Fruit fly (Drosophila melanogaster) whole organism, prepupa: ENCODE results near the gene CG15602.

Source experiments
- CG10631 ChIP-seq: fragments of 200-800 bp; sonication (Bioruptor generic); optimal IDR thresholded peaks from 2 replicates; lab custom pipeline; 2016; ENCODE audit warnings: missing biosample characterization, missing genetic modification characterization
- CG11294 ChIP-seq: fragments of 200-800 bp; sonication (Bioruptor generic); IDR thresholded peaks from 2 replicates; pipeline ENCODE4 v1.3.6; 2022; ENCODE audit warnings: missing biosample characterization, missing genetic modification characterization
- CG11762 ChIP-seq: fragments of 200-800 bp; sonication (Bioruptor generic); optimal IDR thresholded peaks from 3 replicates; lab custom pipeline; 2016; ENCODE audit warnings: missing biosample characterization, missing genetic modification characterization; ENCODE audit not compliant: insufficient read depth
- CG15336 ChIP-seq: fragments of 200-800 bp; sonication (Bioruptor generic); IDR thresholded peaks from 2 replicates; pipeline ENCODE4 v1.3.6; 2022; ENCODE audit warnings: missing biosample characterization, missing genetic modification characterization
- CG1621 ChIP-seq: fragments of 200-800 bp; sonication (Bioruptor generic); optimal IDR thresholded peaks from 3 replicates; lab custom pipeline; 2018; ENCODE audit warnings: missing biosample characterization, mild to moderate bottlenecking, missing genetic modification characterization
- CG32006 ChIP-seq: fragments of 200-800 bp; sonication (Bioruptor generic); optimal IDR thresholded peaks from 3 replicates; lab custom pipeline; 2017; ENCODE audit warnings: missing biosample characterization, mild to moderate bottlenecking, missing genetic modification characterization
- CG3919 ChIP-seq: fragments of 200-800 bp; sonication (Bioruptor generic); optimal IDR thresholded peaks from 3 replicates; lab custom pipeline; 2016; ENCODE audit warnings: missing biosample characterization, missing genetic modification characterization
- CG6276 ChIP-seq: fragments of 200-800 bp; sonication (Bioruptor generic); optimal IDR thresholded peaks from 2 replicates; lab custom pipeline; 2017; ENCODE audit warnings: missing biosample characterization, mild to moderate bottlenecking, missing genetic modification characterization
- CG6792 ChIP-seq: fragments of 200-800 bp; sonication (Bioruptor generic); optimal IDR thresholded peaks from 3 replicates; lab custom pipeline; 2016; ENCODE audit warnings: missing biosample characterization, missing genetic modification characterization
- CG6808 ChIP-seq: fragments of 200-800 bp; sonication (Bioruptor generic); optimal IDR thresholded peaks from 3 replicates; lab custom pipeline; 2017; ENCODE audit warnings: missing biosample characterization, missing genetic modification characterization, mild to moderate bottlenecking, moderate library complexity, missing genetic modification reagents
- CG8119 ChIP-seq: fragments of 200-800 bp; sonication (Bioruptor generic); IDR thresholded peaks from 3 replicates; pipeline ENCODE4 v1.3.6; 2022; ENCODE audit warnings: missing biosample characterization, missing genetic modification characterization
- CG8632 ChIP-seq: fragments of 200-800 bp; sonication (Bioruptor generic); optimal IDR thresholded peaks from 3 replicates; lab custom pipeline; 2016; ENCODE audit warnings: missing biosample characterization, missing genetic modification characterization
- CG9139 ChIP-seq: fragments of 200-800 bp; sonication (Bioruptor generic); optimal IDR thresholded peaks from 3 replicates; lab custom pipeline; 2017; ENCODE audit warnings: missing biosample characterization, mild to moderate bottlenecking, missing genetic modification characterization
- Eip75B ChIP-seq: fragments of 200-800 bp; sonication (Bioruptor generic); optimal IDR thresholded peaks from 3 replicates; lab custom pipeline; 2016; ENCODE audit warnings: missing biosample characterization, missing genetic modification characterization
- Eip78C ChIP-seq: fragments of 200-800 bp; sonication (Bioruptor generic); peaks from one replicate; lab custom pipeline; 2016; ENCODE audit warnings: missing biosample characterization, missing genetic modification characterization
- Ets21C ChIP-seq: fragments of 200-800 bp; sonication (Bioruptor generic); optimal IDR thresholded peaks from 3 replicates; lab custom pipeline; 2016; ENCODE audit warnings: missing biosample characterization, missing genetic modification characterization
- Gug ChIP-seq: fragments of 200-800 bp; sonication (Bioruptor generic); IDR thresholded peaks from 2 replicates; pipeline ENCODE4 v1.3.6; 2022; ENCODE audit warnings: missing biosample characterization, missing genetic modification characterization
- Hr38 ChIP-seq: sonication (Bioruptor generic); optimal IDR thresholded peaks from 2 replicates; lab custom pipeline; 2016; ENCODE audit warnings: missing biosample characterization, missing genetic modification characterization
- Hr4 ChIP-seq: fragments of 200-800 bp; sonication (Bioruptor generic); optimal IDR thresholded peaks from 3 replicates; lab custom pipeline; 2016; ENCODE audit warnings: missing biosample characterization, missing genetic modification characterization
- Lpt ChIP-seq: fragments of 200-800 bp; sonication (Bioruptor generic); optimal IDR thresholded peaks from 3 replicates; lab custom pipeline; 2016; ENCODE audit warnings: missing biosample characterization, missing genetic modification characterization
- Met ChIP-seq: fragments of 200-800 bp; sonication (Bioruptor generic); optimal IDR thresholded peaks from 3 replicates; lab custom pipeline; 2016; ENCODE audit warnings: missing biosample characterization, missing genetic modification characterization
- Sox102F ChIP-seq: fragments of 200-800 bp; sonication (Bioruptor generic); optimal IDR thresholded peaks from 2 replicates; lab custom pipeline; 2016; ENCODE audit warnings: missing biosample characterization, mild to moderate bottlenecking, missing genetic modification characterization
- Sox14 ChIP-seq: fragments of 200-800 bp; sonication (Bioruptor generic); optimal IDR thresholded peaks from 3 replicates; lab custom pipeline; 2016; ENCODE audit warnings: missing biosample characterization, missing genetic modification characterization
- acj6 ChIP-seq: fragments of 200-800 bp; sonication (Bioruptor generic); optimal IDR thresholded peaks from 3 replicates; lab custom pipeline; 2016; ENCODE audit warnings: missing biosample characterization, missing genetic modification characterization
- cyc ChIP-seq: fragments of 200-800 bp; sonication (Bioruptor generic); optimal IDR thresholded peaks from 3 replicates; lab custom pipeline; 2016; ENCODE audit warnings: missing biosample characterization, missing genetic modification characterization
- dsx ChIP-seq: fragments of 200-800 bp; optimal IDR thresholded peaks from 3 replicates; lab custom pipeline; 2019; ENCODE audit warnings: missing biosample characterization, mild to moderate bottlenecking, missing genetic modification characterization, moderate library complexity; ENCODE audit not compliant: poor library complexity, severe bottlenecking
- eg ChIP-seq: fragments of 200-800 bp; sonication (Bioruptor generic); IDR thresholded peaks from 3 replicates; pipeline ENCODE4 v1.3.6; 2022; ENCODE audit warnings: missing biosample characterization, missing genetic modification characterization
- esn ChIP-seq: fragments of 200-800 bp; sonication (Bioruptor generic); optimal IDR thresholded peaks from 2 replicates; lab custom pipeline; 2016; ENCODE audit warnings: missing biosample characterization, mild to moderate bottlenecking, missing genetic modification characterization, moderate library complexity
- fd85E ChIP-seq: fragments of 200-800 bp; sonication (Bioruptor generic); optimal IDR thresholded peaks from 3 replicates; lab custom pipeline; 2016; ENCODE audit warnings: missing biosample characterization, missing genetic modification characterization
- fkh ChIP-seq: fragments of 200-800 bp; sonication (Bioruptor generic); optimal IDR thresholded peaks from 3 replicates; lab custom pipeline; 2017; ENCODE audit warnings: missing biosample characterization, mild to moderate bottlenecking, missing genetic modification characterization, moderate library complexity
- lz ChIP-seq: fragments of 200-800 bp; sonication (Bioruptor generic); optimal IDR thresholded peaks from 3 replicates; lab custom pipeline; 2016; ENCODE audit warnings: missing biosample characterization, missing genetic modification characterization
- pdm3 ChIP-seq: fragments of 200-800 bp; sonication (Bioruptor generic); optimal IDR thresholded peaks from 3 replicates; lab custom pipeline; 2016; ENCODE audit warnings: missing biosample characterization, missing genetic modification characterization
- spab ChIP-seq: fragments of 200-800 bp; sonication (Bioruptor generic); optimal IDR thresholded peaks from 2 replicates; lab custom pipeline; 2017; ENCODE audit warnings: missing biosample characterization, mild to moderate bottlenecking, missing genetic modification characterization, missing genetic modification reagents
- ss ChIP-seq, 2 experiments: fragments of 200-800 bp; sonication (Bioruptor generic); optimal IDR thresholded peaks; 2 replicates in 1 of 2; 3 replicates in 1 of 2; lab custom pipeline; 2017 to 2018; ENCODE audit warnings: mild to moderate bottlenecking in 2 of 2, missing biosample characterization in 2 of 2, missing genetic modification characterization in 2 of 2, moderate library complexity in 1 of 2
- svp ChIP-seq: fragments of 200-800 bp; sonication (Bioruptor generic); peaks from one replicate; lab custom pipeline; 2016; ENCODE audit warnings: missing biosample characterization, missing genetic modification characterization
- vri ChIP-seq: fragments of 200-800 bp; sonication (Bioruptor generic); optimal IDR thresholded peaks from 3 replicates; lab custom pipeline; 2016; ENCODE audit warnings: missing biosample characterization, mild to moderate bottlenecking, missing genetic modification characterization

The CG15602 gene

dm6 chrX:15844139-15844538, 44.9 kb downstream of the CG15602 start, which contains the start of the genes ArgRS and CG8578 (continued):
- no peak for TF ChIP-seq Hr38 (GFP tag; lab: Kevin White, UChicago)
- TF ChIP-seq spab (GFP tag; lab: Kevin White, UChicago), result no peak
- TF ChIP-seq CG9139, result no peak
- no peak for TF ChIP-seq CG8119 (GFP tag; lab: Robert Waterston, UW)
- no peak for TF ChIP-seq Lpt (GFP tag; lab: Kevin White, UChicago)
- peak; percentile 80 for TF ChIP-seq Eip75B
- TF ChIP-seq fkh, result no peak
- TF ChIP-seq Gug, result peak; percentile 78
- TF ChIP-seq dsx (GFP tag; lab: Kevin White, UChicago), result no peak
- TF ChIP-seq ss (GFP tag; optimal IDR thresholded peaks at IDR 0.05; lab: Kevin White, UChicago), result peak in 1 of 2 experiments; percentile 67
- peak; percentile 29; the same call in 1 of the 2 replicates for TF ChIP-seq CG15336
- TF ChIP-seq CG6276 (GFP tag; lab: Kevin White, UChicago), result no peak
- TF ChIP-seq Sox102F (GFP tag; lab: Kevin White, UChicago), result no peak
- TF ChIP-seq CG11294 (GFP tag; lab: Robert Waterston, UW), result 0 out of 2 replicates have a peak, but pooled peaks have one; percentile 33
- peak; percentile 43 for TF ChIP-seq esn (GFP tag; lab: Kevin White, UChicago)
- TF ChIP-seq CG6808 (GFP tag; lab: Kevin White, UChicago), result no peak
- TF ChIP-seq CG3919 (GFP tag; lab: Kevin White, UChicago), result no peak
- TF ChIP-seq CG32006 (GFP tag; lab: Kevin White, UChicago), result no peak
- TF ChIP-seq vri (GFP tag; lab: Kevin White, UChicago), result no peak
- peak; percentile 36 for TF ChIP-seq cyc (GFP tag; lab: Kevin White, UChicago)
- TF ChIP-seq Met, result peak; percentile 39
- TF ChIP-seq Sox14 (GFP tag; lab: Kevin White, UChicago), result peak; percentile 62
- peak; percentile 58 for TF ChIP-seq CG10631 (GFP tag; lab: Kevin White, UChicago)
- no peak for TF ChIP-seq pdm3 (GFP tag; lab: Kevin White, UChicago)
- peak; percentile 29 for TF ChIP-seq CG11762
- TF ChIP-seq CG1621 (tag; lab: Kevin White, UChicago), result no peak
- no peak for TF ChIP-seq fd85E (GFP tag; lab: Kevin White, UChicago)
- TF ChIP-seq lz (GFP tag; lab: Kevin White, UChicago), result peak; percentile 74
- TF ChIP-seq Ets21C (GFP tag; lab: Kevin White, UChicago), result peak; percentile 44
- peak; percentile 72 for TF ChIP-seq Hr4 (GFP tag; lab: Kevin White, UChicago)
- TF ChIP-seq CG8632 (GFP tag; lab: Kevin White, UChicago), result no peak
- peak; percentile 28 for TF ChIP-seq acj6 (GFP tag; lab: Kevin White, UChicago)

DNA sequence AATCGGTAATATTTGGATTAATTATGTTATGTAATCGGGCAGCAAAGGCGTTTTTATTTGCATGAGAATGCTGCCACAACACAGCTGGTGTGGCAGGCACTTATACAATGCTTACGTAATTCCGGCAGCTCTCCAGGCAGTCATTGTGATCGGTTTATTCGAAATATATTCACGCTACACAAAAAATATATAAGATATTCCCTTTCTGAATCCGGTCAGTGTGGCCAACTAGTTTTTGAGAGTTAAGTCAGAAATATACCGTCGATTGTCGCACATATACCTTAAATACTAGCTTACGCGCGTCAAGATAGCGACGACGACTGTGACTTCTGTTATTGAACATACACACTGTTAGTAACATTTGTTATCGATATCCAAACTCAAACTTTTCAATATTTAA, 49.8 kb downstream of the CG15602 start, which contains the start of gene sun:
sun (minus strand) TSS at position 238 of the 400 bp plus-strand sequence.
- peak; percentile 77 for TF ChIP-seq vri (GFP tag; lab: Kevin White, UChicago)
- TF ChIP-seq eg (GFP tag; lab: Robert Waterston, UW), result no peak
- no peak for TF ChIP-seq CG6792 (GFP tag; lab: Kevin White, UChicago)
- TF ChIP-seq svp (GFP tag; lab: Kevin White, UChicago), result peak; percentile 6
- TF ChIP-seq Eip78C, result peak; percentile 31
